Worm (Caenorhabditis elegans) whole organism, L3 larva: ENCODE results near the gene nphp-1.

Experiments
- R02D3.7 ChIP-seq: fragments of 150-350 bp; optimal IDR thresholded peaks from 2 replicates; lab custom pipeline; 2014; ENCODE audit warnings: missing biosample characterization, missing genetic modification characterization
- aly-2 ChIP-seq: fragments of 150-350 bp; optimal IDR thresholded peaks from 2 replicates; lab custom pipeline; 2014; ENCODE audit warnings: missing biosample characterization, missing genetic modification characterization
- fos-1 ChIP-seq: fragments of 150-350 bp; optimal IDR thresholded peaks from 2 replicates; lab custom pipeline; 2014; ENCODE audit warnings: missing biosample characterization, missing genetic modification characterization
- nhr-77 ChIP-seq: fragments of 150-350 bp; optimal IDR thresholded peaks from 2 replicates; lab custom pipeline; 2014; ENCODE audit warnings: missing biosample characterization, missing genetic modification characterization
- sea-2 ChIP-seq: fragments of 150-350 bp; sonication (generic microtip); optimal IDR thresholded peaks from 4 replicates; lab custom pipeline; 2014; ENCODE audit warnings: missing biosample characterization, missing genetic modification reagents, missing genetic modification characterization

DNA sequence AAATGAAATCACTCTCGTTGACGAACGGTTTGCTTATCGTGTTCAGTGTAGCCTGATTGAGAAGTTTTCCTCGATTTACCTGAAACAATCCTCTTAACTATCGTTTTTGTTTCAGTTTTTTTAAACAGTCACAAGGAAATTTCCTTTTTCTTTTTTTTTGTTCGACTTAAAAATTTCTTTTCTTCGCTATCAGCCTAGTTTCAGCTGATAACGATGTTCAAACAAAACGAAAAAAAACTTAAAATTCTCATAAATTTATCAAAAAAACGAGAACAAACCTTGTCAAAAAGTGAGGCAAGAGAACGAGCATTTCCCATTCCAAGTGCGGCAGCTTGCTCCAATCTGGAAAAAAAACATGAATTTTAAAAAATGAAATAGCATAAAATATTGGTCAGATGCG is 1.5 kb upstream of the nphp-1 start:
- TF ChIP-seq aly-2 (tag; lab: Kevin White, UChicago) (no peak), sea-2 (GFP tag; lab: Kevin White, UChicago) (no peak), nhr-77 (tag; lab: Kevin White, UChicago) (no peak), R02D3.7 (tag; lab: Kevin White, UChicago) (no peak), fos-1 (tag; lab: Kevin White, UChicago) (no peak)
